Fruit fly (Drosophila melanogaster) whole organism: ENCODE data around the gene CG12483.

Experiments
- Dll ChIP-seq: fragments of >200 bp; optimal IDR thresholded peaks from 2 replicates; lab custom pipeline; 2017
- EcR ChIP-seq, 2 experiments: fragments of >200 bp; optimal IDR thresholded peaks; 2 replicates each; lab custom pipeline; 2017; ENCODE audit warnings: missing biosample characterization in 2 of 2, missing genetic modification characterization in 2 of 2, missing genetic modification reagents in 2 of 2
- usp ChIP-seq: fragments of >200 bp; optimal IDR thresholded peaks from 2 replicates; lab custom pipeline; 2017; ENCODE audit warnings: missing biosample characterization, missing genetic modification characterization, mixed read lengths

dm6 chr3L:139574-140567 lies 41.7 kb upstream of the CG12483 start:
- TF ChIP-seq usp (GFP tag; lab: Kevin White, UChicago) (no peak), Dll (lab: Kevin White, UChicago) (no peak), EcR (GFP tag; optimal IDR thresholded peaks at IDR 0.05; lab: Kevin White, UChicago) (peak in 1 of 2 experiments; percentile 42)
